Worm (Caenorhabditis elegans): Measurements from ENCODE around the gene cyp-29A2.

Gene cyp-29A2

ce11 chrV:11206467-11206866 is 10.9 kb upstream of the cyp-29A2 start:
- TF ChIP-seq unc-62 (GFP tag; optimal IDR thresholded peaks at IDR 0.05) (peak; percentile 5), die-1 (tag; optimal IDR thresholded peaks at IDR 0.05) (no peak)

ce11 chrV:11209452-11210188 is 7.8 kb upstream of the cyp-29A2 start:
- no peak for TF ChIP-seq lir-1 (GFP tag; conservative IDR thresholded peaks at IDR 0.05)
- no peak for TF ChIP-seq tlf-1 (GFP tag; optimal IDR thresholded peaks at IDR 0.05)
- no peak for TF ChIP-seq Y67H2A.10 (GFP tag; conservative IDR thresholded peaks at IDR 0.05)
- no peak for TF ChIP-seq ccch-3 (GFP tag; optimal IDR thresholded peaks at IDR 0.05)
- TF ChIP-seq F55B11.4 (tag; optimal IDR thresholded peaks at IDR 0.05; ENCODE audit: borderline replicate concordance, insufficient read depth) = no peak
- no peak for TF ChIP-seq tbp1 (GFP tag; optimal IDR thresholded peaks at IDR 0.05)
- TF ChIP-seq F10E7.11 (tag; optimal IDR thresholded peaks at IDR 0.05) = no peak

- TF ChIP-seq hmg-1.2 (GFP tag; IDR thresholded peaks at IDR 0.05) (0 out of 2 replicates have a peak, but pooled peaks have one; percentile 11), ztf-28 (GFP tag; IDR thresholded peaks at IDR 0.05) (no peak)
These were observed 6.1 kb upstream of the cyp-29A2 start for ce11 chrV:11211323-11211722.

- TF ChIP-seq sptf-2 (GFP tag; optimal IDR thresholded peaks at IDR 0.05) = no peak
- no peak for TF ChIP-seq snpc-1.3 (tag; optimal IDR thresholded peaks at IDR 0.05; ENCODE audit: insufficient read depth)
- no peak for TF ChIP-seq athp-1 (tag; optimal IDR thresholded peaks at IDR 0.05)
- no peak for TF ChIP-seq pbrm-1 (GFP tag; IDR thresholded peaks at IDR 0.05)
- no peak for TF ChIP-seq K12H6.12 (tag; optimal IDR thresholded peaks at IDR 0.05)
- no peak for TF ChIP-seq ztf-28 (GFP tag; IDR thresholded peaks at IDR 0.05)
- TF ChIP-seq D2030.7 (GFP tag; IDR thresholded peaks at IDR 0.05) = no peak
- TF ChIP-seq pha-4 (tag; optimal IDR thresholded peaks at IDR 0.05) = no peak
- no peak for TF ChIP-seq unc-62 (GFP tag; optimal IDR thresholded peaks at IDR 0.05)
- no peak for TF ChIP-seq cebp-2 (GFP tag; IDR thresholded peaks at IDR 0.05)
These were observed 2.8 kb upstream of the cyp-29A2 start for ce11 chrV:11214569-11214968.

ce11 chrV:11216137-11216536 is 1.2 kb upstream of the cyp-29A2 start:
- TF ChIP-seq hsf-1 (GFP tag; IDR thresholded peaks at IDR 0.05) (no peak), repo-1 (tag; optimal IDR thresholded peaks at IDR 0.05) (no peak), hlh-26 (GFP tag; conservative IDR thresholded peaks at IDR 0.05) (no peak), bed-2 (GFP tag; IDR thresholded peaks at IDR 0.05) (no peak), B0336.3 (GFP tag; IDR thresholded peaks at IDR 0.05) (no peak), zfh-2 (GFP tag; conservative IDR thresholded peaks at IDR 0.05) (no peak), hlh-12 (tag; optimal IDR thresholded peaks at IDR 0.05) (no peak)

- no peak for TF ChIP-seq hsf-1 (GFP tag; IDR thresholded peaks at IDR 0.05)
- TF ChIP-seq ccch-3 (GFP tag; optimal IDR thresholded peaks at IDR 0.05) = no peak
- no peak for TF ChIP-seq F57A8.1 (GFP tag; optimal IDR thresholded peaks at IDR 0.05)
- no peak for TF ChIP-seq bed-2 (GFP tag; IDR thresholded peaks at IDR 0.05)
- no peak for TF ChIP-seq him-1 (tag; optimal IDR thresholded peaks at IDR 0.05)
- TF ChIP-seq repo-1 (tag; optimal IDR thresholded peaks at IDR 0.05) = no peak
- TF ChIP-seq hlh-12 (tag; optimal IDR thresholded peaks at IDR 0.05) = no peak
- TF ChIP-seq T07F8.4 (tag; optimal IDR thresholded peaks at IDR 0.05) = no peak
- TF ChIP-seq efl-1 (GFP tag; optimal IDR thresholded peaks at IDR 0.05) = no peak
- no peak for TF ChIP-seq B0336.3 (GFP tag; IDR thresholded peaks at IDR 0.05)
- TF ChIP-seq snpc-1.3 (tag; optimal IDR thresholded peaks at IDR 0.05; ENCODE audit: insufficient read depth) = no peak
- no peak for TF ChIP-seq ceh-40 (GFP tag; IDR thresholded peaks at IDR 0.05)
- TF ChIP-seq akir-1 (GFP tag; optimal IDR thresholded peaks at IDR 0.05) = no peak
These were observed 3.0 kb downstream of the cyp-29A2 start for ce11 chrV:11220415-11220814.
